Fruit fly (Drosophila melanogaster) whole organism, embryonic: ENCODE results near the gene CG7530.

Source experiments
- Blimp-1 ChIP-seq: fragments of 200-800 bp; sonication (Bioruptor generic); optimal IDR thresholded peaks from 3 replicates; lab custom pipeline; 2018; ENCODE audit warnings: missing biosample characterization, missing genetic modification characterization, mild to moderate bottlenecking, moderate library complexity, missing genetic modification reagents
- CG10321 ChIP-seq: fragments of 200-800 bp; sonication (Bioruptor generic); IDR thresholded peaks from 2 replicates; pipeline ENCODE4 v1.3.6; 2022; ENCODE audit warnings: missing biosample characterization, missing genetic modification characterization
- CG11504 ChIP-seq: fragments of 200-800 bp; sonication (Bioruptor generic); optimal IDR thresholded peaks from 3 replicates; lab custom pipeline; 2019; ENCODE audit warnings: missing biosample characterization, mild to moderate bottlenecking, missing genetic modification characterization, moderate library complexity
- CG12299 ChIP-seq: fragments of 200-800 bp; sonication (Bioruptor generic); optimal IDR thresholded peaks from 2 replicates; lab custom pipeline; 2018; ENCODE audit warnings: missing biosample characterization, mild to moderate bottlenecking, missing genetic modification characterization
- CG12391 ChIP-seq: fragments of 200-800 bp; sonication (Bioruptor generic); optimal IDR thresholded peaks from 3 replicates; lab custom pipeline; 2018; ENCODE audit warnings: missing biosample characterization, mild to moderate bottlenecking, missing genetic modification characterization, moderate library complexity
- CG14965 ChIP-seq: fragments of 200-800 bp; sonication (Bioruptor generic); optimal IDR thresholded peaks from 2 replicates; lab custom pipeline; 2016; ENCODE audit warnings: missing biosample characterization, missing genetic modification characterization, borderline replicate concordance
- CG1529 ChIP-seq: fragments of 200-800 bp; sonication (Bioruptor generic); optimal IDR thresholded peaks from 3 replicates; lab custom pipeline; 2018; ENCODE audit warnings: missing biosample characterization, missing genetic modification characterization
- CG17328 ChIP-seq: fragments of 200-800 bp; sonication (Bioruptor generic); IDR thresholded peaks from 2 replicates; pipeline ENCODE4 v1.3.6; 2022; ENCODE audit warnings: missing biosample characterization, missing genetic modification characterization
- CG17361 ChIP-seq: fragments of 200-800 bp; sonication (Bioruptor generic); IDR thresholded peaks from 3 replicates; pipeline ENCODE4 v1.3.6; 2022; ENCODE audit warnings: missing biosample characterization, missing genetic modification characterization
- CG17385 ChIP-seq: fragments of 200-800 bp; sonication (Bioruptor generic); optimal IDR thresholded peaks from 3 replicates; lab custom pipeline; 2018; ENCODE audit warnings: missing biosample characterization, mild to moderate bottlenecking, missing genetic modification characterization
- CG18262 ChIP-seq: fragments of 200-800 bp; optimal IDR thresholded peaks from 3 replicates; lab custom pipeline; 2019; ENCODE audit warnings: missing biosample characterization, mild to moderate bottlenecking, missing genetic modification characterization, moderate library complexity
- CG34224 ChIP-seq: fragments of 200-800 bp; sonication (Bioruptor generic); IDR thresholded peaks from 3 replicates; pipeline ENCODE4 v1.3.6; 2022; ENCODE audit warnings: missing biosample characterization, missing genetic modification characterization; ENCODE audit not compliant: partially characterized antibody
- CG4360 ChIP-seq: fragments of 200-800 bp; sonication (Bioruptor generic); IDR thresholded peaks from 2 replicates; pipeline ENCODE4 v1.3.6; 2022; ENCODE audit warnings: missing biosample characterization, missing genetic modification characterization
- CG4854 ChIP-seq: fragments of 200-800 bp; sonication (Bioruptor generic); optimal IDR thresholded peaks from 2 replicates; lab custom pipeline; 2016; ENCODE audit warnings: missing biosample characterization, missing genetic modification characterization, inconsistent platforms
- CG6689 ChIP-seq: fragments of 200-800 bp; sonication (Bioruptor generic); IDR thresholded peaks from 2 replicates; pipeline ENCODE4 v1.3.6; 2022; ENCODE audit warnings: missing biosample characterization, missing genetic modification characterization
- CG7987 ChIP-seq: fragments of 200-800 bp; sonication (Bioruptor generic); optimal IDR thresholded peaks from 2 replicates; lab custom pipeline; 2018; ENCODE audit warnings: missing biosample characterization, mild to moderate bottlenecking, missing genetic modification characterization, moderate library complexity
- CG8944 ChIP-seq: fragments of 200-800 bp; sonication (Bioruptor generic); optimal IDR thresholded peaks from 3 replicates; lab custom pipeline; 2016; ENCODE audit warnings: missing biosample characterization, missing genetic modification characterization
- CHES-1-like ChIP-seq: fragments of 200-800 bp; sonication (Bioruptor generic); optimal IDR thresholded peaks from 2 replicates; lab custom pipeline; 2016; ENCODE audit warnings: missing biosample characterization, missing genetic modification characterization
- Dll ChIP-seq: fragments of 200-800 bp; sonication (Bioruptor generic); IDR thresholded peaks from 4 replicates; pipeline ENCODE4 v1.3.6; 2022; ENCODE audit warnings: missing biosample characterization, missing genetic modification characterization; ENCODE audit not compliant: partially characterized antibody
- Drgx ChIP-seq: fragments of 200-800 bp; sonication (Bioruptor generic); IDR thresholded peaks from 2 replicates; pipeline ENCODE4 v1.3.6; 2022; ENCODE audit warnings: missing biosample characterization, missing genetic modification characterization
- E2f2 ChIP-seq: fragments of 200-800 bp; sonication (Bioruptor generic); IDR thresholded peaks from 2 replicates; pipeline ENCODE4 v1.3.6; 2022; ENCODE audit warnings: missing biosample characterization, missing genetic modification characterization
- HLH4C ChIP-seq: fragments of 200-800 bp; sonication (Bioruptor generic); IDR thresholded peaks from 3 replicates; pipeline ENCODE4 v1.3.6; 2022; ENCODE audit warnings: missing biosample characterization, missing genetic modification characterization; ENCODE audit not compliant: partially characterized antibody
- Kr ChIP-seq: fragments of 200-800 bp; sonication (Bioruptor generic); optimal IDR thresholded peaks from 2 replicates; lab custom pipeline; 2017; ENCODE audit warnings: missing biosample characterization, mild to moderate bottlenecking, missing genetic modification characterization
- Med ChIP-seq: fragments of 200-800 bp; sonication (Bioruptor generic); peaks from one replicate; lab custom pipeline; 2016; ENCODE audit warnings: missing biosample characterization, missing genetic modification characterization, mild to moderate bottlenecking, inconsistent platforms, moderate library complexity
- NfI ChIP-seq: fragments of 200-800 bp; sonication (Bioruptor generic); optimal IDR thresholded peaks from 3 replicates; lab custom pipeline; 2018; ENCODE audit warnings: missing biosample characterization, mild to moderate bottlenecking, missing genetic modification characterization, moderate library complexity
- Ssrp ChIP-seq: fragments of 200-800 bp; sonication (Bioruptor generic); optimal IDR thresholded peaks from 2 replicates; lab custom pipeline; 2018; ENCODE audit warnings: missing biosample characterization, mild to moderate bottlenecking, missing genetic modification characterization, moderate library complexity
- Usf ChIP-seq: fragments of 200-800 bp; sonication (Bioruptor generic); optimal IDR thresholded peaks from 2 replicates; lab custom pipeline; 2017; ENCODE audit warnings: missing genotype, missing biosample characterization, missing genetic modification characterization
- Vsx1 ChIP-seq: fragments of 200-800 bp; sonication (Bioruptor generic); optimal IDR thresholded peaks from 2 replicates; lab custom pipeline; 2017; ENCODE audit warnings: missing biosample characterization, mild to moderate bottlenecking, missing genetic modification characterization, missing genetic modification reagents
- chm ChIP-seq: fragments of 200-800 bp; sonication (Bioruptor generic); IDR thresholded peaks from 2 replicates; pipeline ENCODE4 v1.3.6; 2022; ENCODE audit warnings: missing biosample characterization, missing genetic modification characterization
- disco-r ChIP-seq: fragments of 200-800 bp; sonication (Bioruptor generic); optimal IDR thresholded peaks from 2 replicates; lab custom pipeline; 2016; ENCODE audit warnings: missing biosample characterization, missing genetic modification characterization
- dmrt99B ChIP-seq: fragments of 200-800 bp; sonication (Bioruptor generic); optimal IDR thresholded peaks from 2 replicates; lab custom pipeline; 2018; ENCODE audit warnings: missing biosample characterization, mild to moderate bottlenecking, missing genetic modification characterization, moderate library complexity
- eve ChIP-seq, 2 experiments: fragments of >200 bp; optimal IDR thresholded peaks; 2 replicates each; lab custom pipeline; 2017; ENCODE audit warnings: missing biosample characterization in 2 of 2, missing genetic modification characterization in 2 of 2
- fd64A ChIP-seq: fragments of 200-800 bp; sonication (Bioruptor generic); optimal IDR thresholded peaks from 3 replicates; lab custom pipeline; 2018; ENCODE audit warnings: missing biosample characterization, mild to moderate bottlenecking, missing genetic modification characterization
- fd96Cb ChIP-seq: fragments of 200-800 bp; sonication (Bioruptor generic); optimal IDR thresholded peaks from 2 replicates; lab custom pipeline; 2018; ENCODE audit warnings: missing biosample characterization, mild to moderate bottlenecking, missing genetic modification characterization, moderate library complexity
- gem ChIP-seq: fragments of 200-800 bp; sonication (Bioruptor generic); optimal IDR thresholded peaks from 2 replicates; lab custom pipeline; 2019; ENCODE audit warnings: missing biosample characterization, mild to moderate bottlenecking, missing genetic modification characterization, moderate library complexity
- gsb-n ChIP-seq: fragments of 200-800 bp; sonication (Bioruptor generic); optimal IDR thresholded peaks from 3 replicates; lab custom pipeline; 2018; ENCODE audit warnings: missing biosample characterization, mild to moderate bottlenecking, missing genetic modification characterization
- hth ChIP-seq: fragments of >200 bp; optimal IDR thresholded peaks from 2 replicates; lab custom pipeline; 2017; ENCODE audit warnings: inconsistent platforms
- insv ChIP-seq, 2 experiments: fragments of 200-800 bp; sonication (Bioruptor generic); optimal IDR thresholded peaks; 3 replicates each; lab custom pipeline; 2016 to 2018; ENCODE audit warnings: missing biosample characterization in 2 of 2, missing genetic modification characterization in 2 of 2
- jigr1 ChIP-seq: fragments of 200-800 bp; sonication (Bioruptor generic); IDR thresholded peaks from 3 replicates; pipeline ENCODE4 v1.3.6; 2022; ENCODE audit warnings: missing biosample characterization, missing genetic modification characterization
- luna ChIP-seq: fragments of 200-800 bp; sonication (Bioruptor generic); optimal IDR thresholded peaks from 2 replicates; lab custom pipeline; 2016; ENCODE audit warnings: missing biosample characterization, missing genetic modification characterization
- ro ChIP-seq: fragments of 200-800 bp; sonication (Bioruptor generic); IDR thresholded peaks from 2 replicates; pipeline ENCODE4 v1.3.6; 2022; ENCODE audit warnings: missing biosample characterization, missing genetic modification characterization
- sens ChIP-seq: fragments of 200-800 bp; sonication (Bioruptor generic); peaks from one replicate; lab custom pipeline; 2016; ENCODE audit warnings: missing biosample characterization, missing genetic modification characterization
- shn ChIP-seq: fragments of 200-800 bp; sonication (Bioruptor generic); optimal IDR thresholded peaks from 3 replicates; lab custom pipeline; 2016; ENCODE audit warnings: missing biosample characterization, missing genetic modification characterization
- slp2 ChIP-seq: fragments of 200-800 bp; sonication (Bioruptor generic); optimal IDR thresholded peaks from 2 replicates; lab custom pipeline; 2016; ENCODE audit warnings: missing biosample characterization, missing genetic modification characterization
- sr ChIP-seq: fragments of 200-800 bp; sonication (Bioruptor generic); IDR thresholded peaks from 3 replicates; pipeline ENCODE4 v1.3.6; 2022; ENCODE audit warnings: missing biosample characterization, missing genetic modification characterization
- tio ChIP-seq: fragments of 200-800 bp; sonication (Bioruptor generic); optimal IDR thresholded peaks from 2 replicates; lab custom pipeline; 2017; ENCODE audit warnings: missing biosample characterization, missing genetic modification characterization, inconsistent platforms
- trem ChIP-seq: fragments of 200-800 bp; optimal IDR thresholded peaks from 3 replicates; lab custom pipeline; 2019; ENCODE audit warnings: missing biosample characterization, mild to moderate bottlenecking, missing genetic modification characterization, moderate library complexity
- zfh2 ChIP-seq: fragments of 200-800 bp; sonication (Bioruptor generic); optimal IDR thresholded peaks from 2 replicates; lab custom pipeline; 2016; ENCODE audit warnings: missing biosample characterization, missing genetic modification characterization

Gene CG7530

DNA sequence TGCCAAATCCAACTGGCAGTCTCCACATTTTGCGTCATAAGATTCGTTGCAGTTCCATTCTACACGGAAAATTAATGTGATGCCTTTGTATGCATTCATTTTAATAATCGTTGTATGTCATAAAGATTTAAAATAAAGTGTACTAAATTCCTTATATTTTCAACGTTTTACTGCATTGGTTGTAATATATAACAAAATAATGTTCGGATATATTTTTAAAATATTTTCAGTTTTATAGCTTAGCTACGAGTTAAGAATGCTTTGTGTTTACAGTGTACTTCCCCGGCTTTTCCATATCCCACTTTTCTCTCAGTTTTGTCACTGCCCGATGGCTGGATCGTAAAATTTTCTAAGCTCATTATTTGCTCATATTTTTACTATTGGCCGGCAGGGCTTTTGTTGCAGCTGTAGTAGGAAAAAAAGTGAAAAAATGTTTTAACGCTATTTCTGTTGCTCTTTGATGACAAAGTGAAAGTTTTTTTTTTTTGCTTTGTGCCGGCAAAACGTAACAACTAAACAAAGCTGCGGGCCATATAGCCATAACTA, 48.5 kb upstream of the CG7530 start (continued):
- TF ChIP-seq Med (GFP tag; lab: Kevin White, UChicago) = no peak
- no peak for TF ChIP-seq CG34224 (GFP tag; lab: Robert Waterston, UW)
- TF ChIP-seq Blimp-1 (GFP tag; lab: Kevin White, UChicago) = peak; percentile 55
- no peak for TF ChIP-seq hth (lab: Kevin White, UChicago)
- TF ChIP-seq trem (tag; lab: Kevin White, UChicago) = no peak
- TF ChIP-seq jigr1 (GFP tag; lab: Robert Waterston, UW) = no peak
- TF ChIP-seq dmrt99B (tag; lab: Kevin White, UChicago) = peak; percentile 32
- TF ChIP-seq NfI (GFP tag; lab: Kevin White, UChicago) = no peak
- no peak for TF ChIP-seq chm (GFP tag; lab: Robert Waterston, UW)
- TF ChIP-seq fd64A (GFP tag; lab: Kevin White, UChicago) = no peak
- TF ChIP-seq CHES-1-like (GFP tag; lab: Kevin White, UChicago) = no peak
- TF ChIP-seq CG11504 (tag; lab: Kevin White, UChicago) = peak; percentile 29
- TF ChIP-seq CG12391 (tag; lab: Kevin White, UChicago) = no peak
- 0 out of 3 replicates have a peak, but pooled peaks have one; percentile 24 for TF ChIP-seq CG17361
- no peak for TF ChIP-seq Vsx1
- TF ChIP-seq luna (GFP tag; lab: Kevin White, UChicago) = no peak
- no peak for TF ChIP-seq ro (GFP tag; lab: Robert Waterston, UW)
- TF ChIP-seq insv (GFP tag; optimal IDR thresholded peaks at IDR 0.05; lab: Kevin White, UChicago) = no peak
- no peak for TF ChIP-seq CG17385 (GFP tag; lab: Kevin White, UChicago)
- TF ChIP-seq HLH4C (GFP tag; lab: Robert Waterston, UW) = no peak
- TF ChIP-seq CG4854 (GFP tag; lab: Kevin White, UChicago) = no peak
- TF ChIP-seq CG7987 (GFP tag; lab: Kevin White, UChicago) = no peak
- no peak for TF ChIP-seq shn (GFP tag; lab: Kevin White, UChicago)
- TF ChIP-seq CG18262 (tag; lab: Kevin White, UChicago) = peak; percentile 1
- TF ChIP-seq gem (tag; lab: Kevin White, UChicago) = peak; percentile 47
- no peak for TF ChIP-seq tio
- peak; percentile 26 for TF ChIP-seq Ssrp (tag; lab: Kevin White, UChicago)
- TF ChIP-seq zfh2 (GFP tag; lab: Kevin White, UChicago) = no peak
- no peak for TF ChIP-seq CG8944 (GFP tag; lab: Kevin White, UChicago)
- no peak for TF ChIP-seq Usf (GFP tag; lab: Kevin White, UChicago)
- TF ChIP-seq E2f2 (GFP tag; lab: Robert Waterston, UW) = no peak
- no peak for TF ChIP-seq CG6689 (GFP tag; lab: Robert Waterston, UW)
- TF ChIP-seq CG12299 = no peak
- peak in 1 of 2 experiments; percentile 58 for TF ChIP-seq eve (GFP tag; optimal IDR thresholded peaks at IDR 0.05; lab: Kevin White, UChicago)
- TF ChIP-seq Dll (GFP tag; lab: Robert Waterston, UW) = no peak
- TF ChIP-seq fd96Cb (tag; lab: Kevin White, UChicago) = peak; percentile 11

DNA sequence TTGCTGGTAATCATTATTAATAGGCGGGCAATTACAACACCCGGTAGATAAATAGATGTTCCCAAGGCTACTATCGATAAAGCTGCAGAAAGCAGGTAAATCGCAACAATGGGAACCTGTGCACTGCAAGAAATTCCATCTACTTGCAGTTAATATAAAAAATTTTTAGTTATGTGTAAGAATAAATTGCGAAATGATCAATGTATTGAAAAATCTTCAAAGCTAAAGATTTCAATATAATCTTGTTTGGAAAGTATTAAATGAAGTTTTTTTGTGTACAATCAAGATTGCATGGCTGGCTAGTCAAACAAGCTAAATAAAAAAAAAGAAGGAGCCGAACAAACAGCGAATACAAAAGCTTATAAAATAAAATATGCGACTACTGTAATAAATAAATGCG, 44.1 kb upstream of the CG7530 start:
- TF ChIP-seq gem (tag; lab: Kevin White, UChicago) = peak; percentile 7
- no peak for TF ChIP-seq slp2 (GFP tag; lab: Kevin White, UChicago)
- peak; percentile 73 for TF ChIP-seq Drgx (GFP tag; lab: Robert Waterston, UW)
- TF ChIP-seq sens = peak; percentile 70
- TF ChIP-seq Kr (GFP tag; lab: Kevin White, UChicago) = no peak
- peak; percentile 12; the same call in 1 of the 2 replicates for TF ChIP-seq CG17328 (GFP tag; lab: Robert Waterston, UW)
- TF ChIP-seq CG1529 (GFP tag; lab: Kevin White, UChicago) = no peak
- no peak for TF ChIP-seq CG14965 (GFP tag; lab: Kevin White, UChicago)
- no peak for TF ChIP-seq disco-r (GFP tag; lab: Kevin White, UChicago)
- no peak for TF ChIP-seq CG10321 (GFP tag; lab: Robert Waterston, UW)
- TF ChIP-seq CG4360 (GFP tag; lab: Robert Waterston, UW) = no peak
- no peak for TF ChIP-seq sr (GFP tag; lab: Robert Waterston, UW)
- TF ChIP-seq gsb-n (tag; lab: Kevin White, UChicago) = no peak
